Worm (Caenorhabditis elegans): ENCODE data around the gene imp-3.

The imp-3 gene

ce11 chrIV:7783801-7784411, 5.5 kb downstream of the imp-3 start, which contains the start of gene tag-321:
TSS of gene tag-321 (minus strand) at chrIV:7783851.
- TF ChIP-seq aly-1 (tag; optimal IDR thresholded peaks at IDR 0.05) = no peak
- no peak for TF ChIP-seq tra-4 (tag; optimal IDR thresholded peaks at IDR 0.05)
- TF ChIP-seq B0310.2 (tag; optimal IDR thresholded peaks at IDR 0.05) = no peak
- no peak for TF ChIP-seq scrt-1 (GFP tag; IDR thresholded peaks at IDR 0.05)
- TF ChIP-seq ama-1 (optimal IDR thresholded peaks at IDR 0.05) = no peak

ce11 chrIV:7782292-7782691, 7.1 kb downstream of the imp-3 start, which contains the start of gene sec-10:
TSS of gene sec-10 (minus strand) at chrIV:7782499.
- no peak for TF ChIP-seq ceh-36 (tag; optimal IDR thresholded peaks at IDR 0.05)
- TF ChIP-seq B0310.2 (tag; optimal IDR thresholded peaks at IDR 0.05) = no peak
- no peak for TF ChIP-seq ceh-13 (GFP tag; optimal IDR thresholded peaks at IDR 0.05)
- TF ChIP-seq sea-1 (GFP tag; conservative IDR thresholded peaks at IDR 0.05) = no peak
- no peak for TF ChIP-seq tbx-37 (GFP tag; conservative IDR thresholded peaks at IDR 0.05)
- no peak for TF ChIP-seq scrt-1 (GFP tag; IDR thresholded peaks at IDR 0.05)
- no peak for TF ChIP-seq hmbx-1 (tag; optimal IDR thresholded peaks at IDR 0.05)
- no peak for TF ChIP-seq ets-7 (tag; optimal IDR thresholded peaks at IDR 0.05)
- TF ChIP-seq hmg-4 (GFP tag; optimal IDR thresholded peaks at IDR 0.05) = no peak
- TF ChIP-seq F13C5.2 (tag; optimal IDR thresholded peaks at IDR 0.05) = no peak
- no peak for TF ChIP-seq tra-4 (tag; optimal IDR thresholded peaks at IDR 0.05)
- no peak for TF ChIP-seq flt-1 (GFP tag; IDR thresholded peaks at IDR 0.05)
- no peak for TF ChIP-seq tbx-11 (GFP tag; IDR thresholded peaks at IDR 0.05)
- TF ChIP-seq ama-1 (optimal IDR thresholded peaks at IDR 0.05) = no peak

- TF ChIP-seq scrt-1 (GFP tag; IDR thresholded peaks at IDR 0.05) = no peak
- no peak for TF ChIP-seq aly-1 (tag; optimal IDR thresholded peaks at IDR 0.05)
- no peak for TF ChIP-seq B0310.2 (tag; optimal IDR thresholded peaks at IDR 0.05)
- TF ChIP-seq flt-1 (GFP tag; IDR thresholded peaks at IDR 0.05) = no peak
- no peak for TF ChIP-seq ama-1 (optimal IDR thresholded peaks at IDR 0.05)
- no peak for TF ChIP-seq ceh-13 (GFP tag; optimal IDR thresholded peaks at IDR 0.05)
- TF ChIP-seq tra-4 (tag; optimal IDR thresholded peaks at IDR 0.05) = no peak
- no peak for TF ChIP-seq hmg-4 (GFP tag; optimal IDR thresholded peaks at IDR 0.05)
- no peak for TF ChIP-seq pes-1 (GFP tag; IDR thresholded peaks at IDR 0.05)
- no peak for TF ChIP-seq ets-7 (tag; optimal IDR thresholded peaks at IDR 0.05)
- no peak for TF ChIP-seq sea-1 (GFP tag; conservative IDR thresholded peaks at IDR 0.05)
- TF ChIP-seq tbx-37 (GFP tag; conservative IDR thresholded peaks at IDR 0.05) = no peak
- no peak for TF ChIP-seq hmbx-1 (tag; optimal IDR thresholded peaks at IDR 0.05)
- no peak for TF ChIP-seq ceh-36 (tag; optimal IDR thresholded peaks at IDR 0.05)
- no peak for TF ChIP-seq F13C5.2 (tag; optimal IDR thresholded peaks at IDR 0.05)
- no peak for TF ChIP-seq hnd-1 (tag; optimal IDR thresholded peaks at IDR 0.05)
- no peak for TF ChIP-seq tbx-11 (GFP tag; IDR thresholded peaks at IDR 0.05)
Measured at ce11 chrIV:7778865-7779264, 10.5 kb downstream of the imp-3 start, which contains the start of gene rpap-3. TSS of gene rpap-3 (minus strand) at chrIV:7778965.

DNA sequence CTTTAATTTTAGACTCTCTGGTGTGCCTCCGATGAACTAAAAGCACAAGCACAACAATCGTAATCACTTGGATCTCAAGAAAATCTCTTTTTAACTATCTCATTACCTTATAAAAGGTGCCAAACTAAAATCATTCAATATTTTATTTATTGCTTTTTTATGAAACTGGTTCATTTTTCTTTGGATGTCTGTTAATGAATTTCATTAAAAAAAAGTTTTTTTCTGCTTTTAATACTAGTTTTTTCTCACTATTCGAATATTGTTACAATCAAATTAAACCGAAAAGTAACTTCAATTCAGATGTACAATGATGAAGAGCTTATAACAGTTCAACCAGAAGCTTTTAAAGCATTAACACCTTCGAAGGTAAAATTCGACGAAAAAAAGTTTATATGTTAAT, 13.7 kb downstream of the imp-3 start, which contains the start of gene swd-2.1:
Gene swd-2.1, plus strand, starts transcription at position 301 of the 400 bp plus-strand sequence.
- no peak for TF ChIP-seq scrt-1 (GFP tag; IDR thresholded peaks at IDR 0.05)
- no peak for TF ChIP-seq hmg-4 (GFP tag; optimal IDR thresholded peaks at IDR 0.05)
- TF ChIP-seq ets-7 (tag; optimal IDR thresholded peaks at IDR 0.05) = no peak
- TF ChIP-seq sea-1 (GFP tag; conservative IDR thresholded peaks at IDR 0.05) = no peak
- no peak for TF ChIP-seq tra-4 (tag; optimal IDR thresholded peaks at IDR 0.05)
- TF ChIP-seq ceh-36 (tag; optimal IDR thresholded peaks at IDR 0.05) = no peak
- no peak for TF ChIP-seq F13C5.2 (tag; optimal IDR thresholded peaks at IDR 0.05)

ce11 chrIV:7774206-7774605, 15.2 kb downstream of the imp-3 start, which contains the start of the genes hcf-1 and swd-2.2:
TSS of gene hcf-1 (minus strand) at chrIV:7774275.
TSS of gene swd-2.2 (plus strand) at chrIV:7774411.
- TF ChIP-seq ets-7 (tag; optimal IDR thresholded peaks at IDR 0.05) (no peak), sea-1 (GFP tag; conservative IDR thresholded peaks at IDR 0.05) (no peak), ceh-13 (GFP tag; optimal IDR thresholded peaks at IDR 0.05) (no peak), hmg-4 (GFP tag; optimal IDR thresholded peaks at IDR 0.05) (no peak), ama-1 (optimal IDR thresholded peaks at IDR 0.05) (no peak), flt-1 (GFP tag; IDR thresholded peaks at IDR 0.05) (no peak), tbx-11 (GFP tag; IDR thresholded peaks at IDR 0.05) (no peak)

ce11 chrIV:7770162-7770561, 19.3 kb downstream of the imp-3 start, which contains the start of gene rdl-1:
TSS of gene rdl-1 (minus strand) at chrIV:7770262.
- no peak for TF ChIP-seq pes-1 (GFP tag; IDR thresholded peaks at IDR 0.05)
- no peak for TF ChIP-seq ama-1 (optimal IDR thresholded peaks at IDR 0.05)
- TF ChIP-seq F13C5.2 (tag; optimal IDR thresholded peaks at IDR 0.05) = no peak
- TF ChIP-seq flt-1 (GFP tag; IDR thresholded peaks at IDR 0.05) = no peak
- no peak for TF ChIP-seq ceh-13 (GFP tag; optimal IDR thresholded peaks at IDR 0.05)
- no peak for TF ChIP-seq ets-7 (tag; optimal IDR thresholded peaks at IDR 0.05)
- TF ChIP-seq scrt-1 (GFP tag; IDR thresholded peaks at IDR 0.05) = no peak
- TF ChIP-seq hnd-1 (tag; optimal IDR thresholded peaks at IDR 0.05) = no peak
- no peak for TF ChIP-seq hmbx-1 (tag; optimal IDR thresholded peaks at IDR 0.05)
- TF ChIP-seq B0310.2 (tag; optimal IDR thresholded peaks at IDR 0.05) = no peak

DNA sequence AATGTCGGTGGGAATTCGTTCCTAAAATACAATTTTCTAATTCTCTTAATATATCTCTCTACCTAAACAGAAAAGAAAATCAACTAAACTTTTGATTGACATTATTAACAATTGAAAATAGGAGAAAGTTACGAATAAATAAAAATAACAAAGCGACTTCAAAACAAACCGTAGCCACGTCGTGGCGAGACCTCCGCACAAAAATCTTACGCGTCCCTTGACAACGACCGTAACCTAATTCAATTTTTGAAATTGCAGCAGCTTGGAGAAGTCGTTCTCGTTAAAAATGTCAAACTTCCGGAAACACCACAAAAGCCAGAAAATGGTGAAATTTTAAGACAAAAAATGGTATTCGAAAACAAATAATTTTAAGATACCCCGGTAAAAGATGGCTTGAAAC, 25.1 kb downstream of the imp-3 start:
- TF ChIP-seq tbx-37 (GFP tag; conservative IDR thresholded peaks at IDR 0.05) = no peak
- TF ChIP-seq hmbx-1 (tag; optimal IDR thresholded peaks at IDR 0.05) = no peak
- no peak for TF ChIP-seq flt-1 (GFP tag; IDR thresholded peaks at IDR 0.05)
- TF ChIP-seq sea-1 (GFP tag; conservative IDR thresholded peaks at IDR 0.05) = no peak
- no peak for TF ChIP-seq B0310.2 (tag; optimal IDR thresholded peaks at IDR 0.05)
- no peak for TF ChIP-seq aly-1 (tag; optimal IDR thresholded peaks at IDR 0.05)
- no peak for TF ChIP-seq ama-1 (optimal IDR thresholded peaks at IDR 0.05)
- TF ChIP-seq ets-7 (tag; optimal IDR thresholded peaks at IDR 0.05) = no peak
- TF ChIP-seq tbx-11 (GFP tag; IDR thresholded peaks at IDR 0.05) = no peak
- no peak for TF ChIP-seq hmg-4 (GFP tag; optimal IDR thresholded peaks at IDR 0.05)
- TF ChIP-seq F13C5.2 (tag; optimal IDR thresholded peaks at IDR 0.05) = no peak
- TF ChIP-seq ceh-36 (tag; optimal IDR thresholded peaks at IDR 0.05) = no peak
- TF ChIP-seq ceh-13 (GFP tag; optimal IDR thresholded peaks at IDR 0.05) = no peak
- TF ChIP-seq scrt-1 (GFP tag; IDR thresholded peaks at IDR 0.05) = no peak
- no peak for TF ChIP-seq hnd-1 (tag; optimal IDR thresholded peaks at IDR 0.05)
- TF ChIP-seq tra-4 (tag; optimal IDR thresholded peaks at IDR 0.05) = no peak
- TF ChIP-seq pes-1 (GFP tag; IDR thresholded peaks at IDR 0.05) = no peak

Data from whole organism, early embryonic.